Worm (Caenorhabditis elegans) whole organism, L2 larva: ENCODE measurements around the gene F55B11.2.
"Not testable (repeated sequence)": the region's sequence is repeated elsewhere in the genome, so short reads cannot be mapped to it uniquely, and the experiment has no call there.

ENCODE experiments used
- R02D3.7 ChIP-seq: fragments of 150-350 bp; optimal IDR thresholded peaks from 2 replicates; lab custom pipeline; 2014; ENCODE audit warnings: missing biosample characterization, missing genetic modification characterization
- alr-1 ChIP-seq: fragments of 150-350 bp; optimal IDR thresholded peaks from 2 replicates; lab custom pipeline; 2014; ENCODE audit warnings: missing biosample characterization, missing genetic modification characterization
- dmd-4 ChIP-seq: sonication (generic microtip); optimal IDR thresholded peaks from 2 replicates; lab custom pipeline; 2017; ENCODE audit warnings: missing biosample characterization, missing genetic modification characterization
- lin-11 ChIP-seq: fragments of 150-350 bp; sonication (generic microtip); optimal IDR thresholded peaks from 2 replicates; lab custom pipeline; 2014; ENCODE audit warnings: missing biosample characterization, missing genetic modification characterization, inconsistent platforms, mixed read lengths
- mdl-1 ChIP-seq, 2 experiments: fragments of 150-350 bp in 1 of 2; sonication (generic microtip) in 1 of 2; optimal IDR thresholded peaks; 2 replicates each; lab custom pipeline; 2017; ENCODE audit warnings: missing biosample characterization in 2 of 2, missing genetic modification characterization in 2 of 2
- nhr-6 ChIP-seq: fragments of 150-350 bp; optimal IDR thresholded peaks from 2 replicates; lab custom pipeline; 2014; ENCODE audit warnings: missing biosample characterization, missing genetic modification characterization
- sem-4 ChIP-seq: fragments of 150-350 bp; optimal IDR thresholded peaks from 2 replicates; lab custom pipeline; 2014; ENCODE audit warnings: missing biosample characterization, missing genetic modification reagents, missing genetic modification characterization
- unc-39 ChIP-seq: fragments of 150-350 bp; optimal IDR thresholded peaks from 2 replicates; lab custom pipeline; 2014; ENCODE audit warnings: missing biosample characterization, missing genetic modification characterization

F55B11.2 gene

DNA sequence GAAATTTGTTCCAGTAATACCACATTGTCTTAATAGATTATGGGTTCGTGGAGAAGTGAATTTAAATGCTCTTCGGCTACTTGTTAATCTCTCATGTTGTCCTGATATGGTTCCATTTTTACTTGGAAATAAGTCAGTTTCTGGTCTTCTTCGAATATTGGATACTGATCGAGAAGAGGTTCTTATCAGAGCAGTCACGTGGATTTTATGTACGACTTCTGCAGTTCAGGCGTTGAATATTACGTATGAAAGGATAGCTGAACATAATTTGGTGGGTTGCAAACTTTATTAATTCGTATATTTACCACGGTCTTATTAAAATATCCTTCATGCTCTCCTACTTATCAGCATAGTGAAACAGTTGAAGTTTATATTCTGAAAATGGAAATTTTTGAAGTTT, 45.2 kb downstream of the F55B11.2 start:
- no peak for TF ChIP-seq dmd-4 (tag; lab: Kevin White, UChicago)
- TF ChIP-seq unc-39 (tag; lab: Kevin White, UChicago): no peak
- no peak for TF ChIP-seq nhr-6 (tag; lab: Kevin White, UChicago)
- no peak for TF ChIP-seq R02D3.7 (tag; lab: Kevin White, UChicago)

DNA sequence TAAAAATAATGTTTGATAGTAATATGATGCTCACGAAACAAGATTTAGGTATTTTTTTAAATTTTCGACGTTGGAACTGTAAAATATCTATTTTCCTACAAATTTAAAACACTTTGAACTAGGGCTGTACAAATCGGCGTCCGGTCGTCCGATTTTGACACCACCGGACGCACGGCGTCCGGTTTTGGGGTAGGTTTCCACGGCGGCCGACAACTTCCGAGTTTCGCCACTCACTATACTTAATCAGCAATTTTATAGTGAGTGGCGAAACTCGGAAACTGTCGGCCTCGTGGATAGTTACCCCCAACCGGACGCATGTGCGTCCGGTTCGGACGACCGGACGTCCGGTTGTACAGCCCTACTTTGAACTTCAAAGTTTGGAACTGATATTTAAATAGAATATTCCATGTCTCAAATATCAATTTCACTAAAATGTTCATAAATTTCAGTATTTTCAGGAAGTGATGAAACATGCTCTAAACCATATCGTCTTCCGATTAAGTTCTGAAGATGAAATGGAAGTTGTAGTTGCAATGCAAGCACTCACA, 45.8 kb downstream of the F55B11.2 start:
- no peak for TF ChIP-seq sem-4 (tag; lab: Kevin White, UChicago)

DNA sequence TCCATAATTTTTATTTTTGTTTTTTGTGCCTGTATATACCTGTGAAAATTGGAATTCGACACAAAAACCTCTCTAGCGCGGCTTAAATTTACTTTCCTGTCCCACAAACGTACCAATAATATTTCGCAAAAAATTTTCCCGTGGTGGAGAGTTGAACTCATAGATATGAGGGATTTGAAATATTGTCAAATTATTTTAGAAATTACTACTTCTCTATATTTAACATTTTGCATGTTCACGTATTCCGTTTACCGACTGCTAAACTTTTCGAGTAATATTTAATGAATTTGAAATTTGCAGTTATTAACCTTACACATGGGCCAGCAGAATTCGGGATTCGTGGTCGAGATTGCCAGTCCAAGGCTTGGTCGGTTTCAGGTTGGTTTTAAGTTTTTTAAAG, 49.3 kb downstream of the F55B11.2 start, which contains the start of gene Y67A10A.7:
Y67A10A.7 (plus strand) TSS at position 301 of the 400 bp plus-strand sequence.
- TF ChIP-seq lin-11 (tag; lab: Kevin White, UChicago); alr-1; mdl-1 (tag; optimal IDR thresholded peaks at IDR 0.05; lab: Kevin White, UChicago): not testable (repeated sequence)
- TF ChIP-seq, all 48 proteins: peak for 0; not testable (repeated sequence) for 48
